Fruit fly (Drosophila melanogaster): Measurements from ENCODE around the gene chm.

Gene chm

dm6 chr2L:7466304-7466703, 54.1 kb downstream of the chm start, which contains the start of gene CG6055 (continued):
- peak; percentile 63 for TF ChIP-seq dsx (GFP tag; optimal IDR thresholded peaks at IDR 0.05; ENCODE audit: poor library complexity, severe bottlenecking)
- no peak for TF ChIP-seq cyc (GFP tag; optimal IDR thresholded peaks at IDR 0.05)
- peak; percentile 61 for TF ChIP-seq Eip78C (GFP tag)
- no peak for TF ChIP-seq Sox14 (GFP tag; optimal IDR thresholded peaks at IDR 0.05)
- TF ChIP-seq CG8119 (GFP tag; IDR thresholded peaks at IDR 0.05) = peak; percentile 61; the same call in 2 of the 3 replicates
- no peak for TF ChIP-seq CG7368 (GFP tag; optimal IDR thresholded peaks at IDR 0.05)
- no peak for TF ChIP-seq Sox15 (GFP tag; optimal IDR thresholded peaks at IDR 0.05)
- no peak for TF ChIP-seq Eip93F (GFP tag; optimal IDR thresholded peaks at IDR 0.05)
- TF ChIP-seq spab (GFP tag; optimal IDR thresholded peaks at IDR 0.05) = peak; percentile 25
